Worm (Caenorhabditis elegans): Measurements from ENCODE around the gene F02E11.3.

ce11 chrII:3287073-3287472 lies 12.2 kb upstream of the F02E11.3 start, which contains the start of gene sri-63:
- TF ChIP-seq gmeb-1 (tag; optimal IDR thresholded peaks at IDR 0.05) (no peak), F13H6.1 (tag; optimal IDR thresholded peaks at IDR 0.05) (no peak), mdl-1 (tag; optimal IDR thresholded peaks at IDR 0.05) (no peak), nhr-11 (tag; optimal IDR thresholded peaks at IDR 0.05) (no peak), fos-1 (tag; optimal IDR thresholded peaks at IDR 0.05) (no peak)
